Fruit fly (Drosophila melanogaster) whole organism, embryonic: ENCODE results near the gene CG10589.

Source experiments
- Aef1 ChIP-seq: fragments of 200-800 bp; sonication (Bioruptor generic); IDR thresholded peaks from 3 replicates; pipeline ENCODE4 v1.3.6; 2022; ENCODE audit warnings: missing biosample characterization, missing genetic modification characterization
- Atf3 ChIP-seq: fragments of 200-800 bp; sonication (Bioruptor generic); optimal IDR thresholded peaks from 3 replicates; lab custom pipeline; 2016; ENCODE audit warnings: missing biosample characterization, missing genetic modification characterization
- Bdp1 ChIP-seq: fragments of 200-800 bp; sonication (Bioruptor generic); optimal IDR thresholded peaks from 3 replicates; lab custom pipeline; 2016; ENCODE audit warnings: missing biosample characterization, missing genetic modification characterization
- Blimp-1 ChIP-seq: fragments of 200-800 bp; sonication (Bioruptor generic); optimal IDR thresholded peaks from 3 replicates; lab custom pipeline; 2018; ENCODE audit warnings: missing biosample characterization, missing genetic modification characterization, mild to moderate bottlenecking, moderate library complexity, missing genetic modification reagents
- CG10366 ChIP-seq: fragments of 200-800 bp; sonication (Bioruptor generic); IDR thresholded peaks from 2 replicates; pipeline ENCODE4 v1.3.6; 2022; ENCODE audit warnings: missing biosample characterization, missing genetic modification characterization
- CG1529 ChIP-seq: fragments of 200-800 bp; sonication (Bioruptor generic); optimal IDR thresholded peaks from 3 replicates; lab custom pipeline; 2018; ENCODE audit warnings: missing biosample characterization, missing genetic modification characterization
- CG17829 ChIP-seq: fragments of 200-800 bp; optimal IDR thresholded peaks from 2 replicates; lab custom pipeline; 2019; ENCODE audit warnings: missing biosample characterization, mild to moderate bottlenecking, missing genetic modification characterization, moderate library complexity
- CG18011 ChIP-seq: fragments of 200-800 bp; sonication (Bioruptor generic); optimal IDR thresholded peaks from 2 replicates; lab custom pipeline; 2017; ENCODE audit warnings: missing biosample characterization, missing genetic modification characterization, mild to moderate bottlenecking, moderate library complexity, missing genotype
- CG31365 ChIP-seq: fragments of 200-800 bp; sonication (Bioruptor generic); optimal IDR thresholded peaks from 2 replicates; lab custom pipeline; 2018; ENCODE audit warnings: missing biosample characterization, mild to moderate bottlenecking, missing genetic modification characterization
- CG32767 ChIP-seq: fragments of 200-800 bp; sonication (Bioruptor generic); IDR thresholded peaks from 2 replicates; pipeline ENCODE4 v1.3.6; 2022; ENCODE audit warnings: missing biosample characterization, missing genetic modification characterization
- CG32772 ChIP-seq: fragments of 200-800 bp; sonication (Bioruptor generic); IDR thresholded peaks from 2 replicates; pipeline ENCODE4 v1.3.6; 2022; ENCODE audit warnings: missing biosample characterization, missing genetic modification characterization
- CG33213 ChIP-seq: fragments of 200-800 bp; sonication (Bioruptor generic); optimal IDR thresholded peaks from 3 replicates; lab custom pipeline; 2016; ENCODE audit warnings: missing biosample characterization, missing genetic modification characterization
- CG33557 ChIP-seq: fragments of 200-800 bp; sonication (Bioruptor generic); optimal IDR thresholded peaks from 2 replicates; lab custom pipeline; 2019; ENCODE audit warnings: missing biosample characterization, mild to moderate bottlenecking, missing genetic modification characterization, moderate library complexity
- CG3726 ChIP-seq: fragments of 200-800 bp; sonication (Bioruptor generic); IDR thresholded peaks from 3 replicates; pipeline ENCODE4, ENCODE4 v1.3.6; 2022; ENCODE audit warnings: missing biosample characterization, missing genetic modification characterization
- CG4404 ChIP-seq: fragments of 200-800 bp; sonication (Bioruptor generic); IDR thresholded peaks from 2 replicates; pipeline ENCODE4 v1.3.6; 2022; ENCODE audit warnings: missing biosample characterization, missing genetic modification characterization
- CG6813 ChIP-seq: fragments of 200-800 bp; sonication (Bioruptor generic); optimal IDR thresholded peaks from 2 replicates; lab custom pipeline; 2017; ENCODE audit warnings: missing biosample characterization, missing genetic modification characterization, mild to moderate bottlenecking, moderate library complexity, missing genetic modification reagents
- CG6854 ChIP-seq: fragments of 200-800 bp; sonication (Bioruptor generic); optimal IDR thresholded peaks from 3 replicates; lab custom pipeline; 2017; ENCODE audit warnings: missing biosample characterization, mild to moderate bottlenecking, missing genetic modification characterization
- CG8290 ChIP-seq, 3 experiments: fragments of 200-800 bp; sonication (Bioruptor generic); optimal IDR thresholded peaks; 2 replicates each; lab custom pipeline; 2016 to 2019; ENCODE audit warnings: missing biosample characterization in 3 of 3, missing genetic modification characterization in 3 of 3, mild to moderate bottlenecking in 2 of 3, moderate library complexity in 1 of 3
- CG8388 ChIP-seq: fragments of 200-800 bp; sonication (Bioruptor generic); optimal IDR thresholded peaks from 2 replicates; lab custom pipeline; 2019; ENCODE audit warnings: missing biosample characterization, mild to moderate bottlenecking, missing genetic modification characterization, moderate library complexity
- CkIIα-i1 ChIP-seq: fragments of 200-800 bp; sonication (Bioruptor generic); IDR thresholded peaks from 2 replicates; pipeline ENCODE4 v1.3.6; 2022; ENCODE audit warnings: missing biosample characterization, missing genetic modification characterization
- CoRest ChIP-seq: fragments of 200-800 bp; sonication (Bioruptor generic); optimal IDR thresholded peaks from 3 replicates; lab custom pipeline; 2018; ENCODE audit warnings: missing biosample characterization, mild to moderate bottlenecking, missing genetic modification characterization, moderate library complexity
- D19A ChIP-seq: fragments of 200-800 bp; optimal IDR thresholded peaks from 3 replicates; lab custom pipeline; 2019; ENCODE audit warnings: missing biosample characterization, mild to moderate bottlenecking, missing genetic modification characterization, moderate library complexity
- Dip2 ChIP-seq: fragments of 200-800 bp; sonication (Bioruptor generic); IDR thresholded peaks from 2 replicates; pipeline ENCODE4 v1.3.6; 2022; ENCODE audit warnings: missing biosample characterization, missing genetic modification characterization
- Gug ChIP-seq: fragments of 200-800 bp; sonication (Bioruptor generic); IDR thresholded peaks from 4 replicates; pipeline ENCODE4 v1.3.6; 2022; ENCODE audit warnings: missing biosample characterization, missing genetic modification characterization
- Hmr ChIP-seq: fragments of 200-800 bp; sonication (Bioruptor generic); optimal IDR thresholded peaks from 3 replicates; lab custom pipeline; 2017; ENCODE audit warnings: mild to moderate bottlenecking, missing biosample characterization, missing genetic modification reagents, missing genetic modification characterization
- Hr39 ChIP-seq: fragments of >200 bp; optimal IDR thresholded peaks from 2 replicates; lab custom pipeline; 2017
- Jarid2 ChIP-seq: fragments of 200-800 bp; sonication (Bioruptor generic); optimal IDR thresholded peaks from 3 replicates; lab custom pipeline; 2017; ENCODE audit warnings: mild to moderate bottlenecking, missing biosample characterization, missing genetic modification reagents, missing genetic modification characterization
- Meics ChIP-seq: fragments of 200-800 bp; sonication (Bioruptor generic); optimal IDR thresholded peaks from 2 replicates; lab custom pipeline; 2017; ENCODE audit warnings: missing biosample characterization, mild to moderate bottlenecking, missing genetic modification characterization
- NC2β ChIP-seq: fragments of 200-800 bp; sonication (Bioruptor generic); optimal IDR thresholded peaks from 2 replicates; lab custom pipeline; 2016; ENCODE audit warnings: missing biosample characterization, missing genetic modification characterization
- Poxn ChIP-seq: fragments of 200-800 bp; sonication (Bioruptor generic); IDR thresholded peaks from 2 replicates; pipeline ENCODE4 v1.3.6; 2022; ENCODE audit warnings: missing biosample characterization, missing genetic modification characterization
- Ptx1 ChIP-seq: fragments of 200-800 bp; sonication (Bioruptor generic); IDR thresholded peaks from 2 replicates; pipeline ENCODE4 v1.3.6; 2022; ENCODE audit warnings: missing biosample characterization, missing genetic modification characterization
- Sox100B ChIP-seq: fragments of 200-800 bp; sonication (Bioruptor generic); optimal IDR thresholded peaks from 3 replicates; lab custom pipeline; 2018; ENCODE audit warnings: missing biosample characterization, mild to moderate bottlenecking, missing genetic modification characterization
- bab2 ChIP-seq: fragments of 200-800 bp; sonication (Bioruptor generic); optimal IDR thresholded peaks from 2 replicates; lab custom pipeline; 2016; ENCODE audit warnings: missing biosample characterization, missing genetic modification characterization
- danr ChIP-seq: fragments of 200-800 bp; sonication (Bioruptor generic); IDR thresholded peaks from 2 replicates; pipeline ENCODE4 v1.3.6; 2022; ENCODE audit warnings: missing biosample characterization, missing genetic modification characterization
- ewg ChIP-seq: fragments of 200-800 bp; sonication (Bioruptor generic); optimal IDR thresholded peaks from 3 replicates; lab custom pipeline; 2017; ENCODE audit warnings: mild to moderate bottlenecking, missing biosample characterization, missing genetic modification reagents, missing genetic modification characterization
- fd96Cb ChIP-seq: fragments of 200-800 bp; sonication (Bioruptor generic); optimal IDR thresholded peaks from 2 replicates; lab custom pipeline; 2018; ENCODE audit warnings: missing biosample characterization, mild to moderate bottlenecking, missing genetic modification characterization, moderate library complexity
- hkb ChIP-seq, 2 experiments: fragments of 200-800 bp in 1 of 2; fragments of >200 bp in 1 of 2; sonication (Bioruptor generic) in 1 of 2; IDR thresholded peaks in 1 of 2; optimal IDR thresholded peaks in 1 of 2; 2 replicates each; pipeline versions ENCODE4 v1.3.6 to Lab custom; 2017 to 2022; ENCODE audit warnings: missing biosample characterization in 1 of 2, missing genetic modification characterization in 1 of 2
- klu ChIP-seq: fragments of 200-800 bp; sonication (Bioruptor generic); IDR thresholded peaks from 2 replicates; pipeline ENCODE4 v1.3.6; 2022; ENCODE audit warnings: missing biosample characterization, missing genetic modification characterization
- odd ChIP-seq: fragments of 200-800 bp; sonication (Bioruptor generic); optimal IDR thresholded peaks from 2 replicates; lab custom pipeline; 2017; ENCODE audit warnings: missing biosample characterization, mild to moderate bottlenecking, missing genetic modification characterization
- onecut ChIP-seq: fragments of 200-800 bp; sonication (Bioruptor generic); IDR thresholded peaks from 2 replicates; pipeline ENCODE4 v1.3.6; 2022; ENCODE audit warnings: missing biosample characterization, missing genetic modification characterization
- pan ChIP-seq, 4 experiments: fragments of >200 bp in 3 of 4; fragments of 200-800 bp in 1 of 4; sonication (Bioruptor generic) in 1 of 4; optimal IDR thresholded peaks in 3 of 4; IDR thresholded peaks in 1 of 4; 2 replicates each; pipeline versions ENCODE4 v1.3.6 to Lab custom; 2017 to 2022; ENCODE audit warnings: missing biosample characterization in 2 of 4, missing genetic modification characterization in 2 of 4, mixed read lengths in 1 of 4
- pnt ChIP-seq: fragments of 200-800 bp; sonication (Bioruptor generic); optimal IDR thresholded peaks from 3 replicates; lab custom pipeline; 2016; ENCODE audit warnings: missing biosample characterization, missing genetic modification characterization
- ranshi ChIP-seq: fragments of 200-800 bp; sonication (Bioruptor generic); IDR thresholded peaks from 2 replicates; pipeline ENCODE4 v1.3.6; 2022; ENCODE audit warnings: missing biosample characterization, missing genetic modification characterization
- row ChIP-seq: fragments of 200-800 bp; sonication (Bioruptor generic); IDR thresholded peaks from 3 replicates; pipeline ENCODE4 v1.3.6; 2022; ENCODE audit warnings: missing biosample characterization, missing genetic modification characterization
- sens ChIP-seq: fragments of 200-800 bp; sonication (Bioruptor generic); peaks from one replicate; lab custom pipeline; 2016; ENCODE audit warnings: missing biosample characterization, missing genetic modification characterization
- stwl ChIP-seq: fragments of 200-800 bp; sonication (Bioruptor generic); optimal IDR thresholded peaks from 3 replicates; lab custom pipeline; 2018; ENCODE audit warnings: missing biosample characterization, mild to moderate bottlenecking, missing genetic modification characterization, moderate library complexity
- tio ChIP-seq: fragments of 200-800 bp; sonication (Bioruptor generic); optimal IDR thresholded peaks from 2 replicates; lab custom pipeline; 2017; ENCODE audit warnings: missing biosample characterization, missing genetic modification characterization, inconsistent platforms
- tll ChIP-seq, 2 experiments: fragments of 200-800 bp in 1 of 2; fragments of >200 bp in 1 of 2; sonication (Bioruptor generic) in 1 of 2; optimal IDR thresholded peaks; 2 replicates each; lab custom pipeline; 2017 to 2019; ENCODE audit warnings: missing biosample characterization in 2 of 2, missing genetic modification characterization in 2 of 2, mild to moderate bottlenecking in 1 of 2, moderate library complexity in 1 of 2
- tx ChIP-seq: fragments of 200-800 bp; sonication (Bioruptor generic); optimal IDR thresholded peaks from 2 replicates; lab custom pipeline; 2016; ENCODE audit warnings: missing biosample characterization, missing genetic modification characterization
- wek ChIP-seq: fragments of 200-800 bp; sonication (Bioruptor generic); optimal IDR thresholded peaks from 3 replicates; lab custom pipeline; 2018; ENCODE audit warnings: missing biosample characterization, mild to moderate bottlenecking, missing genetic modification characterization, moderate library complexity
- zf30C ChIP-seq: fragments of 200-800 bp; sonication (Bioruptor generic); optimal IDR thresholded peaks from 3 replicates; lab custom pipeline; 2018; ENCODE audit warnings: missing biosample characterization, mild to moderate bottlenecking, missing genetic modification characterization

CG10589 gene

DNA sequence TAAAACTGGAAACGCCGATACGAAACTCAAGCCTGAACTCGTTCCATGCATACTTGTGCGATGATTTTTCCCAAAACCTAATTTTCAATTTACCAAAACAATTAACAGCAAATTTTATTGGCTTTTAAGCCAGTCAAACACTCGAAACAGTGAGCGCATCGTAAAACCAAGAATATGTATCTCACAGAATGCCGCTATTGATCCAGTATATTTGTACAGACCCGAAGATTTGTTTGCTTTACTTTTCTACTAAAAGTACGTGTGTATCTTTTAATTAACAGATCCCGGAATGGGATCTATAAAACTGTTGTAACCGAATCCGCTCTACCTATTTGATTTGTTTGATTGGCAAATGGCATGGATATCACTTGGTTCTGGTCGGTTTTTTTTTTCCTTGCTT lies 26.5 kb downstream of the CG10589 start (continued):
- TF ChIP-seq klu (GFP tag; lab: Robert Waterston, UW) (no peak), CG33213 (peak; percentile 8), Dip2 (GFP tag; lab: Robert Waterston, UW) (no peak), Sox100B (GFP tag; lab: Kevin White, UChicago) (peak; percentile 32), Gug (GFP tag; lab: Robert Waterston, UW) (no peak), CG31365 (tag; lab: Kevin White, UChicago) (no peak), danr (GFP tag; lab: Robert Waterston, UW) (no peak), CG6813 (GFP tag; lab: Kevin White, UChicago) (peak; percentile 50), ewg (GFP tag; lab: Kevin White, UChicago) (no peak), CG17829 (no peak), Hr39 (no peak), row (GFP tag; lab: Robert Waterston, UW) (no peak), odd (GFP tag; lab: Kevin White, UChicago) (peak; percentile 56), CG32772 (GFP tag; lab: Robert Waterston, UW) (no peak), CG4404 (GFP tag; lab: Robert Waterston, UW) (no peak), ranshi (no peak), CG3726 (GFP tag; lab: Robert Waterston, UW) (no peak), CG8290 (GFP tag; optimal IDR thresholded peaks at IDR 0.05; lab: Kevin White, UChicago) (no peak), CG8290 (tag; optimal IDR thresholded peaks at IDR 0.05; lab: Kevin White, UChicago) (peak in 1 of 2 experiments; percentile 12), CkIIα-i1 (GFP tag; lab: Robert Waterston, UW) (no peak), CG32767 (GFP tag; lab: Robert Waterston, UW) (no peak), bab2 (GFP tag; lab: Kevin White, UChicago) (no peak), Meics (GFP tag; lab: Kevin White, UChicago) (peak; percentile 5), Jarid2 (GFP tag; lab: Kevin White, UChicago) (no peak), CoRest (tag; lab: Kevin White, UChicago) (no peak), wek (GFP tag; lab: Kevin White, UChicago) (peak; percentile 56), Blimp-1 (GFP tag; lab: Kevin White, UChicago) (peak; percentile 41), Ptx1 (no peak), CG33557 (GFP tag; lab: Kevin White, UChicago) (peak; percentile 71), NC2β (peak; percentile 31), tio (GFP tag; lab: Kevin White, UChicago) (peak; percentile 12), Atf3 (GFP tag; lab: Kevin White, UChicago) (no peak), tx (no peak), Poxn (GFP tag; lab: Robert Waterston, UW) (no peak), D19A (no peak), stwl (no peak), CG18011 (no peak), CG8388 (GFP tag; lab: Kevin White, UChicago) (no peak), hkb (optimal IDR thresholded peaks at IDR 0.05; lab: Kevin White, UChicago) (no peak), hkb (GFP tag; IDR thresholded peaks at IDR 0.05; lab: Robert Waterston, UW) (no peak), zf30C (GFP tag; lab: Kevin White, UChicago) (no peak), CG1529 (GFP tag; lab: Kevin White, UChicago) (peak; percentile 20), pnt (GFP tag; lab: Kevin White, UChicago) (no peak), fd96Cb (tag; lab: Kevin White, UChicago) (no peak), sens (GFP tag; lab: Kevin White, UChicago) (peak; percentile 85), onecut (GFP tag; lab: Robert Waterston, UW) (no peak), pan (optimal IDR thresholded peaks at IDR 0.05; lab: Kevin White, UChicago) (no peak), pan (GFP tag; optimal IDR thresholded peaks at IDR 0.05 in 1 of 2, IDR thresholded peaks at IDR 0.05 in 1 of 2) (no peak), Hmr (peak; percentile 9), CG6854 (GFP tag; lab: Kevin White, UChicago) (no peak), Aef1 (GFP tag; lab: Robert Waterston, UW) (no peak), tll (GFP tag; optimal IDR thresholded peaks at IDR 0.05; lab: Kevin White, UChicago) (no peak), CG10366 (GFP tag; lab: Robert Waterston, UW) (no peak), Bdp1 (no peak)
